Fruit fly (Drosophila melanogaster): Measurements from ENCODE around the gene repo.

DNA sequence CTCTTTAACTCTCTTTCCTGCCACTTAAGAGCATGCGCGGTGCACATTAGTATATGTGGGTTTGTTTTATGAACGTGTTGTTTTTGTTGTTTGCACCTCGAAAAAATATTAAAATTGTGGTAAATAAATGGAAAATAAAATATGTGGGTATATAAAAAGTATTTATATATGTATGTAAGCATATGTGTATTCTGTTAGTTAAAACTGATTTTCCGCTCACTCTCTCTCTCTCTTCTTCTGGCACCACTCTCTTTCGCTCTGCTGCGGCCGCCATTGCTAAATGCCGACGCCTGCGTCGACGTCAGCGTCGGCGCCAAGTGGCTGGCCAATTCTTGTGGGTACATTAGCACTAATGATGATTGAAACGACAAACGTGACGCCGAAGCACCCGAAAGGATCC, 29.3 kb downstream of the repo start:
- TF ChIP-seq CG8478 (optimal IDR thresholded peaks at IDR 0.05) (no peak), CTCF (optimal IDR thresholded peaks at IDR 0.05) (no peak)

Data from S2 (cell line).